Fruit fly (Drosophila melanogaster) whole organism, wandering third instar larva: ENCODE results near the gene Rbf2.

ENCODE experiments used
- CG9705 ChIP-seq: fragments of 200-800 bp; sonication (Bioruptor generic); optimal IDR thresholded peaks from 2 replicates; lab custom pipeline; 2018; ENCODE audit warnings: missing biosample characterization, mild to moderate bottlenecking, missing genetic modification characterization
- Myc ChIP-seq: fragments of >200 bp; optimal IDR thresholded peaks from 2 replicates; lab custom pipeline; 2017
- Rel ChIP-seq, 2 experiments: fragments of 200-800 bp; sonication (Bioruptor generic) in 1 of 2; optimal IDR thresholded peaks; 2 replicates in 1 of 2; 3 replicates in 1 of 2; lab custom pipeline; 2016 to 2019; ENCODE audit warnings: mild to moderate bottlenecking in 2 of 2, missing biosample characterization in 2 of 2, missing genetic modification characterization in 2 of 2, moderate library complexity in 1 of 2
- Vsx2 ChIP-seq: fragments of 200-300, 225-300 bp; sonication (Bioruptor generic); optimal IDR thresholded peaks from 2 replicates; lab custom pipeline; 2018; ENCODE audit warnings: missing biosample characterization, missing genetic modification characterization; ENCODE audit not compliant: partially characterized antibody

DNA sequence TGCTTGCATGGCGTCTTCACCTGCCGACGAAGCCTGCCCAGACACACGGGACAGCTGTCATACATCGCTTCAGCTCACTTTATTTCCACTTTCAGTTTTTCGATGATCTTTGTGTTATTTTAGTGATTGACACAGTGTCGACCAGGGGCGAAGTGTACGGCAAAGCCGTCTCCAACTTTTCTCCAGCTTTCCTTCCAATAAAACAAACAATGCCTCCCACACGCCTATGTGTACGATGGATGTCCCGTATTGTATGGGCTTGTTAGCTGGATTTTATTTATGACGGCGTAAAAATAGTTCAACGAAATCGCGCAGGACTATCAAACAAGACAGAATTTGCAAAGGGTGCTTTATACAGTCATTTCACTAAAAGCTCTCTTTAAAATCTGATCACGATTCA, 14.4 kb upstream of the Rbf2 start, which contains the start of the genes CG31088 and CG46383:
- TF ChIP-seq CG9705 (GFP tag; lab: Kevin White, UChicago) (no peak), Vsx2 (GFP tag; lab: Kevin White, UChicago) (no peak), Rel (GFP tag; optimal IDR thresholded peaks at IDR 0.05; lab: Kevin White, UChicago) (no peak), Rel (tag; optimal IDR thresholded peaks at IDR 0.05; lab: Kevin White, UChicago) (no peak), Myc (lab: Kevin White, UChicago) (no peak)
